Fruit fly (Drosophila melanogaster) Kc167 (cell line): ENCODE data around the gene CG32095.

Experiments
- Myc ChIP-seq: fragments of >200 bp; optimal IDR thresholded peaks from 2 replicates; lab custom pipeline; 2017; ENCODE audit warnings: missing external identifiers
- Sin3A ChIP-seq: fragments of >200 bp; optimal IDR thresholded peaks from 2 replicates; lab custom pipeline; 2018; ENCODE audit warnings: missing external identifiers
- h ChIP-seq: fragments of >200 bp; optimal IDR thresholded peaks from 3 replicates; lab custom pipeline; 2018; ENCODE audit warnings: missing external identifiers
- insv ChIP-seq: fragments of >200 bp; optimal IDR thresholded peaks from 3 replicates; lab custom pipeline; 2018; ENCODE audit warnings: missing external identifiers
- psq ChIP-seq: fragments of >200 bp; optimal IDR thresholded peaks from 2 replicates; lab custom pipeline; 2017; ENCODE audit warnings: missing external identifiers
- ttk ChIP-seq: sonication (Bioruptor generic); optimal IDR thresholded peaks from 2 replicates; lab custom pipeline; 2017; ENCODE audit warnings: missing external identifiers

The CG32095 gene

dm6 chr3L:11825560-11826153, at the start of gene CG32095:
CG32095 (minus strand) TSS chr3L:11825732.
- TF ChIP-seq insv (lab: Kevin White, UChicago) (no peak), psq (no peak), h (lab: Kevin White, UChicago) (no peak), Sin3A (lab: Kevin White, UChicago) (no peak), ttk (lab: Kevin White, UChicago) (no peak), Myc (lab: Kevin White, UChicago) (no peak)

DNA sequence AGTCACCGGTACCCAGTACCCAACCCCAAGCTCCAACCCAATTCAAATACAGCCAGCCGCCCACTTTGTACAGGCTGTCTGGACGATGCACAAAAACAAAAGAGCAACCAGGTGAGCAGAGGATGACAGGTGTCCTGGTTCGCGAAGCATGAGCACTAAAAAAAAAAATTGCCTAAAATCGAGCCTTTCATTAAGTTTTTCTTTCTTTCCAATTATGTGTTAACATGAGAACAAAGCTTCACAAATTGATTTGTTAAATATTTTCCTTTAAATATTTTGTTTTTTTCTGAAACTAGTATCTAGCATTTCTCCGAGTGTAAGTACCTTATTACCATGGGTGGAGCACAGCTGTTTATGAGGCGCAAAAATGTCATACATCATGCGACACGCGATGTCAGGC, 49.2 kb upstream of the CG32095 start:
- TF ChIP-seq psq (no peak), Myc (lab: Kevin White, UChicago) (no peak), h (lab: Kevin White, UChicago) (no peak), ttk (lab: Kevin White, UChicago) (no peak), Sin3A (lab: Kevin White, UChicago) (no peak), insv (lab: Kevin White, UChicago) (no peak)

DNA sequence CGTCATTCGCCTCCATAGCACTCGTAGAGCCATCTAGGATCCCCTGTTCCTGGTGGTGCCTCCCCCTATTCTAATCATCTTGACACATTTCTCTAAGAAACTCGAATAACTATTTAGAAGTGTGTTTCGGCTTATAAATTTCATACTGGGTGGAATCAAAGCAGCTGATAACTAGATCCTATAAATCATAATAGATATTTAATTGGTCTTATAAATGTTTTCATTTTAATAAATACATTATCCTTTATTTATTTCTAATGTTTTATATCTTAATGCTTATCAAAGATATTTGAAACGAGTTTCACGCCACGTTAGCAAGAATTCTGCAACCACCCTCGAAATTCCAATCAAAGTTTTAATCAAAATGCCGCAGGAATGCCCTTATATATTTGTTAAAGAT, 45.7 kb upstream of the CG32095 start, which contains the start of gene CG5906:
Gene CG5906, minus strand, starts transcription at position 101 of the 400 bp plus-strand sequence.
- TF ChIP-seq Myc (lab: Kevin White, UChicago): no peak
- TF ChIP-seq ttk (lab: Kevin White, UChicago): no peak
- no peak for TF ChIP-seq insv (lab: Kevin White, UChicago)

- TF ChIP-seq Myc (lab: Kevin White, UChicago) (no peak), psq (no peak), Sin3A (lab: Kevin White, UChicago) (no peak), h (lab: Kevin White, UChicago) (no peak), ttk (lab: Kevin White, UChicago) (no peak), insv (lab: Kevin White, UChicago) (no peak)
These were observed 43.8 kb upstream of the CG32095 start for dm6 chr3L:11869328-11869727.

DNA sequence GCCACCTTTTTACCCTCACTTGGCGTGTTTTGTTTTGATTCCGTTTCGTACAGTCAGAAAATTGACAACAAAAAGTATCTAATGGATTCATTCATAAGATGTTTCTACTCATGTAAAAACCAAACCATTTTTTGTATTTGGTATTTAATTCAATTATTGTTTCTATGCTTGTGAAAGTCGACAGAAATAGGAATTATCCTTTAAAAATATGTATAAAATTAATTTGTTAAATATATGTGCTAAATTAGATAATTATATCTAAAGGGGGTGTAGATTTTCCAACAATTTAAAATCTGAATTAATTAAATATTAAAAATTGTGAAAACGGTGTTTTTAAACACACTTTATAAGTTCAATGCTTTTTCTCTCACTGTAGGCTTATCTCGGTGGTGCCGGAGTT, 38.1 kb upstream of the CG32095 start:
- TF ChIP-seq h (lab: Kevin White, UChicago) (no peak), ttk (lab: Kevin White, UChicago) (no peak)

- TF ChIP-seq Myc (lab: Kevin White, UChicago) (no peak), psq (no peak), Sin3A (lab: Kevin White, UChicago) (no peak), insv (lab: Kevin White, UChicago) (no peak), h (lab: Kevin White, UChicago) (no peak)
These were observed 36.7 kb upstream of the CG32095 start for dm6 chr3L:11862266-11862665.

- TF ChIP-seq psq (no peak), Myc (lab: Kevin White, UChicago) (no peak), ttk (lab: Kevin White, UChicago) (no peak), insv (lab: Kevin White, UChicago) (no peak), h (lab: Kevin White, UChicago) (no peak), Sin3A (lab: Kevin White, UChicago) (no peak)
These were observed 33.2 kb upstream of the CG32095 start for dm6 chr3L:11858745-11859144.

- TF ChIP-seq Sin3A (lab: Kevin White, UChicago) (no peak), h (lab: Kevin White, UChicago) (no peak)
These were observed 27.4 kb upstream of the CG32095 start for dm6 chr3L:11852924-11853323.

DNA sequence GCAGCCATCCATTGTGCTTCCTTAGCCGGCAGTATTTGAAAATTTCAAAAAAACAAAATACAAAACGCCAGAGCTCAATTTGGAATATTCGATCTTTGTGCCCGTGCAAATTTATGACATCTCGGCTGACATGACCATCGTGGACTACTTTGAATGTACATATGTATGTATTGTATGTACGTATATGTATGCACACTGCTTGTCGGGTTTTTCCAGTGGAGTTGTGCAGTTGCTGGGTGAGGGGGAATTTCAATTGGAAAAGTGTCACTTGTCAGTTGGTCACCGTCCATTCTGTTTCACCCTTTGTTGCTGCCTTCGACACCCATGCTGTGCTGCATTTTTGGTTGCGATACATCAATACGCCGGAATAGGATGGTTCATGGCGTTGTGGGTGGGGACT, 22.2 kb upstream of the CG32095 start, which contains the start of gene CG12521:
Gene CG12521, minus strand, starts transcription at position 101 of the 400 bp plus-strand sequence.
- TF ChIP-seq h (lab: Kevin White, UChicago) (no peak), Sin3A (lab: Kevin White, UChicago) (no peak), psq (no peak), Myc (lab: Kevin White, UChicago) (no peak), ttk (lab: Kevin White, UChicago) (no peak), insv (lab: Kevin White, UChicago) (no peak)

dm6 chr3L:11836575-11837077, 11.1 kb upstream of the CG32095 start, which contains the start of gene CG43064:
CG43064 (minus strand) TSS chr3L:11836721.
- TF ChIP-seq insv (lab: Kevin White, UChicago): no peak
- TF ChIP-seq Sin3A (lab: Kevin White, UChicago): no peak
- TF ChIP-seq psq: no peak
- no peak for TF ChIP-seq h (lab: Kevin White, UChicago)
- TF ChIP-seq ttk (lab: Kevin White, UChicago): no peak
- no peak for TF ChIP-seq Myc (lab: Kevin White, UChicago)

DNA sequence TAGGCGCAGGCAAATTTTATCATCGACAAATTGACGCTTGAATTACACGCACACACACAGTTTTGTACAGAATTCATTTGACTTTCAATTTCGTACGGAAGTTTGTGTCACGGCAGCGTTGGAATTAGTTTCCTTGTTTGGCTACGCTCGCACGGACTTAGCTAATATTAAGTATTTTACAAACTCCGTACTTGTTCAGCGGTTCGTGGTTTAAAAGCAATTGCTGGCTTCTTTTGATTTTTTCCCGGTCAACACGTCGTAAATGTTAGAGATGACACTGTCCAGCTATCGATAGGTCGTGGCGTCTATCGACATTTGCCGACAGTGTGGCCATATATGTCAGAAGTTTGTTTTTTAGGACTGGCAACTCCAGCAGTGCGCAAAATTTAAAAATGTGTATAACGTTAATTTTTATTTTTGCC, 7.8 kb upstream of the CG32095 start, which contains the start of gene CycA:
Gene CycA, minus strand, starts transcription at position 283 of the 422 bp plus-strand sequence.
- TF ChIP-seq Myc (lab: Kevin White, UChicago) (no peak), insv (lab: Kevin White, UChicago) (no peak), h (lab: Kevin White, UChicago) (no peak), ttk (lab: Kevin White, UChicago) (no peak), psq (no peak), Sin3A (lab: Kevin White, UChicago) (no peak)
